4 worm cellular contexts compared by ENCODE assay signal in genomic region chrX:10650103-10650502, ce11.
A peak's percentile ranks its signal among the peaks of the same experiment; 100 is the strongest.
TF ChIP-seq lines count a peak whose summit lies in the region.

No protein-coding gene starts in this region.

TF ChIP-seq in whole organism, L1 larva, 84 proteins besides CTCF, POLR2A, EP300 and RAD21 (continues in another document):
- no peak for TF ChIP-seq ama-1 (optimal IDR thresholded peaks at IDR 0.05; lab: Kevin White, UChicago)
- TF ChIP-seq xbp-1 (tag; optimal IDR thresholded peaks at IDR 0.05; lab: Kevin White, UChicago) = no peak
- no peak for TF ChIP-seq snu-23 (GFP tag; optimal IDR thresholded peaks at IDR 0.05; lab: Kevin White, UChicago)
- no peak for TF ChIP-seq hpl-2 (GFP tag; optimal IDR thresholded peaks at IDR 0.05; lab: Kevin White, UChicago)
- TF ChIP-seq mab-9 (GFP tag; IDR thresholded peaks at IDR 0.05; lab: Robert Waterston, UW) = no peak
- no peak for TF ChIP-seq elt-3 (tag; optimal IDR thresholded peaks at IDR 0.05; lab: Kevin White, UChicago)
- no peak for TF ChIP-seq unc-30 (tag; optimal IDR thresholded peaks at IDR 0.05; lab: Kevin White, UChicago)
- TF ChIP-seq aly-2 (tag; optimal IDR thresholded peaks at IDR 0.05; lab: Kevin White, UChicago) = no peak
- no peak for TF ChIP-seq aha-1 (tag; optimal IDR thresholded peaks at IDR 0.05; lab: Kevin White, UChicago)
- no peak for TF ChIP-seq swsn-7 (tag; optimal IDR thresholded peaks at IDR 0.05; lab: Kevin White, UChicago)
- no peak for TF ChIP-seq unc-130 (tag; optimal IDR thresholded peaks at IDR 0.05; lab: Kevin White, UChicago)
- TF ChIP-seq lin-39 (tag; optimal IDR thresholded peaks at IDR 0.05; lab: Kevin White, UChicago) = no peak
- no peak for TF ChIP-seq nhr-84 (tag; optimal IDR thresholded peaks at IDR 0.05; lab: Kevin White, UChicago)
- TF ChIP-seq lin-13 (GFP tag; optimal IDR thresholded peaks at IDR 0.05; lab: Kevin White, UChicago) = no peak
- TF ChIP-seq tbx-2 (tag; optimal IDR thresholded peaks at IDR 0.05; lab: Kevin White, UChicago) = no peak
- TF ChIP-seq blmp-1 (tag; optimal IDR thresholded peaks at IDR 0.05; lab: Kevin White, UChicago) = no peak
- peak; percentile 32 for TF ChIP-seq nhr-11 (tag; optimal IDR thresholded peaks at IDR 0.05; lab: Kevin White, UChicago)
- peak; percentile 65 for TF ChIP-seq nhr-71 (tag; optimal IDR thresholded peaks at IDR 0.05; lab: Kevin White, UChicago)
- TF ChIP-seq elt-2 (tag; optimal IDR thresholded peaks at IDR 0.05; lab: Kevin White, UChicago) = peak; percentile 64
- peak; percentile 75 for TF ChIP-seq fkh-8 (tag; optimal IDR thresholded peaks at IDR 0.05; lab: Kevin White, UChicago)
- TF ChIP-seq ceh-8 (GFP tag; optimal IDR thresholded peaks at IDR 0.05; lab: Kevin White, UChicago) = peak; percentile 93
- TF ChIP-seq zip-4 (GFP tag; optimal IDR thresholded peaks at IDR 0.05; lab: Kevin White, UChicago) = no peak
- TF ChIP-seq sox-4 (tag; optimal IDR thresholded peaks at IDR 0.05; lab: Kevin White, UChicago) = no peak
- no peak for TF ChIP-seq nhr-20 (tag; optimal IDR thresholded peaks at IDR 0.05; lab: Kevin White, UChicago)
- no peak for TF ChIP-seq fos-1 (tag; optimal IDR thresholded peaks at IDR 0.05; lab: Kevin White, UChicago)

TF ChIP-seq in whole organism, L3 larva, 47 proteins besides CTCF, POLR2A, EP300 and RAD21:
- TF ChIP-seq eor-1 (tag; optimal IDR thresholded peaks at IDR 0.05; lab: Kevin White, UChicago) (no peak), elt-2 (tag; optimal IDR thresholded peaks at IDR 0.05; lab: Kevin White, UChicago) (peak; percentile 49)
TF ChIP-seq in whole organism, L3 larva: peak in this region for 1.

TF ChIP-seq in whole organism, L4 larva, 104 proteins besides CTCF, POLR2A, EP300 and RAD21:
- TF ChIP-seq madf-9 (GFP tag; conservative IDR thresholded peaks at IDR 0.05; lab: Robert Waterston, UW) = no peak
- peak; percentile 24 for TF ChIP-seq pqm-1 (tag; optimal IDR thresholded peaks at IDR 0.05; lab: Kevin White, UChicago)
- TF ChIP-seq lim-7 (GFP tag; IDR thresholded peaks at IDR 0.05; lab: Robert Waterston, UW) = no peak
- TF ChIP-seq daf-16 (GFP tag; optimal IDR thresholded peaks at IDR 0.05; lab: Kevin White, UChicago) = no peak
- no peak for TF ChIP-seq daf-16 (tag; optimal IDR thresholded peaks at IDR 0.05; lab: Kevin White, UChicago)

TF ChIP-seq in whole organism, late embryonic, 69 proteins besides CTCF, POLR2A, EP300 and RAD21:
- no peak for TF ChIP-seq ztf-16 (tag; optimal IDR thresholded peaks at IDR 0.05; lab: Kevin White, UChicago)
- peak; percentile 27 for TF ChIP-seq elt-2 (tag; optimal IDR thresholded peaks at IDR 0.05; lab: Kevin White, UChicago)

Comparison
In these comparisons a context has a peak if more than half of its experiments do, and no peak if none do; other contexts are left out.
1. Of the 29 proteins assayed by ChIP-seq in both whole organism, L4 larva and whole organism, L1 larva: peak only in whole organism, L4 larva: pqm-1; only in whole organism, L1 larva: nhr-11; in both: none; in neither: 27.